Worm (Caenorhabditis elegans): ENCODE measurements around the gene fbxa-224.

fbxa-224 gene

ce11 chrII:7528210-7528609, 19.7 kb downstream of the fbxa-224 start (continued):
- TF ChIP-seq nhr-6 (tag; optimal IDR thresholded peaks at IDR 0.05) (peak; percentile 53), rbr-2 (tag; optimal IDR thresholded peaks at IDR 0.05) (no peak), hlh-30 (tag; optimal IDR thresholded peaks at IDR 0.05; ENCODE audit: insufficient read depth) (peak; percentile 97), lin-1 (GFP tag; IDR thresholded peaks at IDR 0.05) (peak; percentile 89), madf-9 (GFP tag; conservative IDR thresholded peaks at IDR 0.05) (no peak), nhr-102 (tag; optimal IDR thresholded peaks at IDR 0.05) (no peak), zfp-2 (tag; optimal IDR thresholded peaks at IDR 0.05) (no peak), lim-7 (GFP tag; IDR thresholded peaks at IDR 0.05) (no peak), nhr-48 (tag; optimal IDR thresholded peaks at IDR 0.05) (peak; percentile 94), Y48G9A.11 (GFP tag; IDR thresholded peaks at IDR 0.05) (no peak), hlh-11 (tag; optimal IDR thresholded peaks at IDR 0.05) (peak; percentile 96), spr-3 (GFP tag; optimal IDR thresholded peaks at IDR 0.05) (no peak), ceh-62 (tag; optimal IDR thresholded peaks at IDR 0.05) (no peak)

- TF ChIP-seq ceh-32 (tag; optimal IDR thresholded peaks at IDR 0.05; ENCODE audit: poor library complexity) (no peak), php-3 (GFP tag; IDR thresholded peaks at IDR 0.05) (no peak), madf-5 (GFP tag; IDR thresholded peaks at IDR 0.05) (no peak), fkh-10 (GFP tag; optimal IDR thresholded peaks at IDR 0.05) (no peak), Y48G9A.11 (GFP tag; IDR thresholded peaks at IDR 0.05) (no peak), unc-62 (GFP tag; optimal IDR thresholded peaks at IDR 0.05 in 1 of 2) (peak in 1 of 2 experiments; percentile 40), unc-62 (tag; optimal IDR thresholded peaks at IDR 0.05) (no peak), nhr-76 (tag; optimal IDR thresholded peaks at IDR 0.05) (no peak), mep-1 (tag; optimal IDR thresholded peaks at IDR 0.05) (no peak)
Observed at ce11 chrII:7525458-7525857, 22.5 kb downstream of the fbxa-224 start, which contains the start of the genes ZK1290.7 and rnh-1.1. Gene ZK1290.7, minus strand, starts transcription at chrII:7525558. Gene rnh-1.1, plus strand, starts transcription at chrII:7525738.

DNA sequence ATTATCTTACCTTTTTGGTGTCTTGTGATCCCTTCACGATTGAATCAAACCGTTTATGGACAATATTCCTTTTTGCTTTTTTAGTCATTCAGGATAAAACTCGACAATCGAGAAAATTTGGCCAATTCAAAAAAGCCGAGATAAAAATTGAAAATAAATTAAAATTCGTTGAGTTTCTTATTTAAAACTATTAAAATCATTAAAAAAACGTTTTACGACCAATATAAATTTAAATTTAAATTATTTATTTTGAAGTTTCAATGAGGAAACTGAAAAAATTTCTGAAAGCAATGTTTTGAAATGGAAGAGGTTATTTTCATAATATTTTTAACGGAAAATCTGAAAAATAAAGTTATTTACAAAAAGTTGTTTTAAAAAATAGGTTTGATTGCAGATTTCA, 24.7 kb downstream of the fbxa-224 start, which contains the start of gene ZK1290.15:
Gene ZK1290.15, plus strand, starts transcription at position 301 of the 400 bp plus-strand sequence.
- no peak for TF ChIP-seq ceh-32 (tag; optimal IDR thresholded peaks at IDR 0.05; ENCODE audit: poor library complexity)
- TF ChIP-seq spr-3 (GFP tag; optimal IDR thresholded peaks at IDR 0.05): no peak
- no peak for TF ChIP-seq lir-3 (tag; optimal IDR thresholded peaks at IDR 0.05)
- TF ChIP-seq nhr-41 (GFP tag; IDR thresholded peaks at IDR 0.05): no peak
- no peak for TF ChIP-seq Y5F2A.4 (GFP tag; optimal IDR thresholded peaks at IDR 0.05)
- TF ChIP-seq unc-39 (tag; optimal IDR thresholded peaks at IDR 0.05): no peak
- TF ChIP-seq unc-62 (GFP tag; optimal IDR thresholded peaks at IDR 0.05 in 1 of 2): no peak
- TF ChIP-seq unc-62 (tag; optimal IDR thresholded peaks at IDR 0.05): no peak
- TF ChIP-seq Y105C5A.15 (GFP tag; IDR thresholded peaks at IDR 0.05): no peak
- TF ChIP-seq madf-5 (GFP tag; IDR thresholded peaks at IDR 0.05): no peak
- TF ChIP-seq Y75B8A.6 (GFP tag; IDR thresholded peaks at IDR 0.05): no peak
- TF ChIP-seq nhr-42 (GFP tag; IDR thresholded peaks at IDR 0.05): no peak
- no peak for TF ChIP-seq lsy-2 (tag; optimal IDR thresholded peaks at IDR 0.05)
- TF ChIP-seq ZK337.2 (GFP tag; IDR thresholded peaks at IDR 0.05): no peak
- no peak for TF ChIP-seq ceh-62 (tag; optimal IDR thresholded peaks at IDR 0.05)
- no peak for TF ChIP-seq ztf-11 (tag; optimal IDR thresholded peaks at IDR 0.05)
- TF ChIP-seq ceh-44 (GFP tag; IDR thresholded peaks at IDR 0.05): no peak
- TF ChIP-seq egl-27 (tag; optimal IDR thresholded peaks at IDR 0.05): no peak
- no peak for TF ChIP-seq sdz-12 (GFP tag; optimal IDR thresholded peaks at IDR 0.05)
- no peak for TF ChIP-seq F37D6.2 (tag; optimal IDR thresholded peaks at IDR 0.05)
- no peak for TF ChIP-seq mes-2 (tag; optimal IDR thresholded peaks at IDR 0.05; ENCODE audit: poor library complexity, severe bottlenecking)

DNA sequence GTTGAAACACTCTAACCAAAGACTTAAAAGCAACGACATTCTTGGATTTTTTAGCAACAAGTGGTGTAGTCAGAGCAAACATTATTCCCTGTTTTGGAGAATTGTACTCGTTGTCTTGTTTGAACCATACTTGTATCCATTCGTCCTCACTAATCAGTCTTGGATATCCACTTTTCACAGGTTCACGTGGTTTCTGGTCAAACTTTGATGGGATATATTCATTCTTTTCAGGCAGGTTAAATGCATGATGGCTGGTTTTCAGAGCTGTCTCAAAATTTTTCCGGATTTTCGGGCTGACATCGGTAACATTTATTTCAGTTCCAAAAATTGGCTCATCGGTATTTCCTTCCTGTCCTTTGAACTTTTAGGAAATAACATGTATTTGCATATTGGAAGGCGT, 26.5 kb downstream of the fbxa-224 start:
- TF ChIP-seq php-3 (GFP tag; IDR thresholded peaks at IDR 0.05) (no peak), unc-62 (GFP tag; optimal IDR thresholded peaks at IDR 0.05 in 1 of 2) (peak in 1 of 2 experiments; percentile 95), unc-62 (tag; optimal IDR thresholded peaks at IDR 0.05) (no peak)

Measured in whole organism, L4 larva.